Worm (Caenorhabditis elegans): ENCODE measurements around the gene chtb-3.

The chtb-3 gene

DNA sequence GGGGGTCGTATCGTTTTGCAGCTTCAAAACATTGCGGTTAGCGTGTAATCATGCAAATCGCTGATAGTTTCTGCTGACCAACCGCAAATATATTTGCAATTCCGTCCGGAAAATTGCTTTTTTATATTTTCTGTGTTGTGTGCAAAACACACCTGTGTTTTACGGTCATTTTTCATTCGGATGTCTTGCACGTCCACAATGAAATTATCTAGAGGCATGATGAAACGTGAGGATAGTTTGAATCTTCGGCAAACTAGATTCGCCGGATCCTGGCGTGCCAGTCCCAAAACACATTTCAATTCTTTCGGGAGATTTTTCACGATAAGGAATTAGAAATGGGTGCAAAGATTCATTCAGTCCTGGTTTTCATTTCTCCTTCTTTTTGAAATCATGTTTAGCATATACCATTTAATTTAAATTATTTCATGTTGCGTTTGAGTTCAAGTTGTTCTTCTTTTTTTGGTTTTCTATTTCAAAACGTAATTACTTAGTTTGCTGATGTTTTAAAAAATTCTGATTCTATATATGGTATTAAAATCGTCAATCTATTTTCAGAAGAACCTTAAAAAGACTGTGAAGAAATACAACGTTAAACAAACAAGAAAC, 35.7 kb upstream of the chtb-3 start, which contains the start of gene C03B1.5:
Gene C03B1.5, plus strand, starts transcription at position 556 of the 606 bp plus-strand sequence.
- TF ChIP-seq daf-16 (GFP tag; optimal IDR thresholded peaks at IDR 0.05) (no peak), daf-16 (tag; optimal IDR thresholded peaks at IDR 0.05) (peak; percentile 31), aha-1 (tag) (peak; percentile 87), fkh-10 (GFP tag; optimal IDR thresholded peaks at IDR 0.05) (no peak)

DNA sequence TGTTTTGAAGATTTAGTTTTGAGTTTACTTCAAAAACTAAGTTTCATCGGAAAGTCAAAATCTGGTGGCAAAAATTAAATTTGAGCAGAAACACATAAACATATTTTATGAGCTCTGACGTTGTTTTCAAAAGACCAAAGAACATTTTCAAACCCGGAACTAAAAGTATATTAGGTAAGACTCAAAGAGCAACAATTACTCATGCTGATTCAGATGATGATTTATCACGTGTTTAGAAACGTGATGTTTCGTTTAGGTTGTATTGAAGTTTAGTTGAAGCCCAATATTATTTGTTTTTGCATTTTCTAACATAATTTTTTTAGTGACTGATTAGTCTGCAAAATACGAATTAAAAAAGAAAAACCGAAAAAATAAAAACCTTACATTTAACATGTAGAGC, 34.3 kb upstream of the chtb-3 start:
- no peak for TF ChIP-seq skn-1 (tag; optimal IDR thresholded peaks at IDR 0.05)
- TF ChIP-seq unc-62 (GFP tag; optimal IDR thresholded peaks at IDR 0.05 in 1 of 2): peak in 1 of 2 experiments; percentile 25
- TF ChIP-seq unc-62 (tag; optimal IDR thresholded peaks at IDR 0.05): no peak

DNA sequence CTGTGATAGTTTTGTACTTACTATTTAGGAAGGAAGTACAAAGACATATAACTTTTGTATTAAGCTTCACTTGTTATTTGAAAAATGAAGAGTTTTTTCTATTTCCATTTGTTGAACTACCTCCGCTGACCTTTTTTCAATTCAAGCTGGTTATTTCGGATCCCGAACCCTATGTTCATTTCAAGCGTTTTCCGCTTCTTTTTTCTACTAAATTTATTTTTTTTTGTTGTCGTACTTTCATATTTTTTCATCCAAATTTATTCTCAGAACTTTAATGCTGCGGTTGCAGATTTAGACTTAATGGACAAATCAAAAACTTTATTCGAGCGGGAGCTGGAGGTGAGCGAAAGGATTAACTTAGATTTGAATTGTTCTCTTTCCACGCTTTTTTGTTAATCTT, 30.6 kb upstream of the chtb-3 start, which contains the start of gene C03B1.6:
Gene C03B1.6, plus strand, starts transcription at position 301 of the 400 bp plus-strand sequence.
- TF ChIP-seq ces-1 (GFP tag; optimal IDR thresholded peaks at IDR 0.05): no peak
- TF ChIP-seq ctbp-1 (GFP tag; IDR thresholded peaks at IDR 0.05): no peak
- no peak for TF ChIP-seq lir-3 (tag; optimal IDR thresholded peaks at IDR 0.05)
- TF ChIP-seq vab-7 (GFP tag; IDR thresholded peaks at IDR 0.05): no peak
- no peak for TF ChIP-seq unc-39 (tag; optimal IDR thresholded peaks at IDR 0.05)
- no peak for TF ChIP-seq nhr-25 (tag; optimal IDR thresholded peaks at IDR 0.05; ENCODE audit: borderline replicate concordance, insufficient read depth)
- no peak for TF ChIP-seq mxl-2 (GFP tag; conservative IDR thresholded peaks at IDR 0.05)
- TF ChIP-seq attf-4 (tag; optimal IDR thresholded peaks at IDR 0.05): no peak
- no peak for TF ChIP-seq nhr-77 (tag; optimal IDR thresholded peaks at IDR 0.05)
- TF ChIP-seq daf-19 (GFP tag; conservative IDR thresholded peaks at IDR 0.05): no peak
- no peak for TF ChIP-seq ceh-28 (tag; optimal IDR thresholded peaks at IDR 0.05)
- no peak for TF ChIP-seq zip-11 (GFP tag; IDR thresholded peaks at IDR 0.05)
- no peak for TF ChIP-seq dve-1 (tag; optimal IDR thresholded peaks at IDR 0.05; ENCODE audit: insufficient read depth)
- TF ChIP-seq mes-2 (tag; optimal IDR thresholded peaks at IDR 0.05; ENCODE audit: poor library complexity, severe bottlenecking): no peak
- no peak for TF ChIP-seq jun-1 (tag; optimal IDR thresholded peaks at IDR 0.05)
- no peak for TF ChIP-seq dmd-8 (GFP tag; IDR thresholded peaks at IDR 0.05)
- no peak for TF ChIP-seq duxl-1 (tag; optimal IDR thresholded peaks at IDR 0.05; ENCODE audit: poor library complexity)
- TF ChIP-seq tra-1 (GFP tag; IDR thresholded peaks at IDR 0.05): no peak

DNA sequence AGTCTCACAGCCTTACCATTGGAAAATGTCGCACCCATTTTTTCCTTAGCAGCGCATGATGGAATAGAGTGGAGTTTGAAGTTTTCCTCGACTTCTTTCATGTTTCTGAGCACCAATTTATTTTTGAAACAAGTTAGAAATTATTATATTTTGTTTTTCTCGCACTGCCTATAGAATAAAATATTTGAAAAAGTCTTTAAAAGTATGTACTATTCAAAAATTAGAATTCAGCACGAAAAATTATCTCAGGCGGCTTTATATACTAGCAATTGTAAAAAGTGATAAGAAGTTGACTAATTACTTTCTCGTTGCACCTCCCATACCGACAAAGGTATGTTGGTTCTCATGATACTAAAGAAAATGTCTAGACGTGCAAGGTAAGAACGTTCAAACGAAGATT, 27.6 kb upstream of the chtb-3 start, which contains the start of gene C03B1.9:
Gene C03B1.9, minus strand, starts transcription at position 101 of the 400 bp plus-strand sequence.
- TF ChIP-seq hif-1 (tag; optimal IDR thresholded peaks at IDR 0.05) (no peak), snpc-4 (tag; optimal IDR thresholded peaks at IDR 0.05) (no peak), ZK546.5 (tag; optimal IDR thresholded peaks at IDR 0.05) (no peak), dmd-6 (GFP tag; IDR thresholded peaks at IDR 0.05) (no peak), madf-5 (GFP tag; IDR thresholded peaks at IDR 0.05) (no peak), mdt-29 (GFP tag; IDR thresholded peaks at IDR 0.05) (no peak), ceh-20 (GFP tag; IDR thresholded peaks at IDR 0.05) (no peak), madf-9 (GFP tag; conservative IDR thresholded peaks at IDR 0.05) (no peak)

DNA sequence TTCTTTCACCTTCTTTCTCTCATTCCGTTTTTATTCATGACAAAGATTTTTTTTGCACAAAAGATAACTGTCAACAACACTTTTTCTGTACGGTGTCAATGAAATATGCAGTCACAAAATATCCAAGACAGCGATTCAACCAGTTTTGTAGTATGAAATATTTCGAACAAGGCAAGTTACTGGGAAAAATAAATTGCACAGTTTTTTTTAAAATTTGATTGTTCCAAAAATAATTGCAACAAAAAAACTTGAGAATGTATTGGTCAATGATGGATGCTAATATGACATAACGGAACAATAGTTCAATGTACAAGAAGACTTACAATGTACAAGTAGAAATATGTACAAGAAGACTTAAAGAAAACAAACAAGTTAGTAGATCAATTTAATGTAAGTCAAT, 26.3 kb upstream of the chtb-3 start:
- TF ChIP-seq unc-62 (GFP tag; optimal IDR thresholded peaks at IDR 0.05 in 1 of 2) (peak in 1 of 2 experiments; percentile 90), unc-62 (tag; optimal IDR thresholded peaks at IDR 0.05) (no peak), fos-1 (tag; optimal IDR thresholded peaks at IDR 0.05) (no peak), Y105C5A.15 (GFP tag; IDR thresholded peaks at IDR 0.05) (no peak), lim-7 (GFP tag; IDR thresholded peaks at IDR 0.05) (no peak)
